Worm (Caenorhabditis elegans) whole organism, L4 larva: Measurements from ENCODE around the gene srh-250.

Source experiments
- dmd-9 ChIP-seq: fragments of 200-800 bp; sonication (Bioruptor generic); IDR thresholded peaks from 2 replicates; pipeline ENCODE4 v1.3.6; 2022; ENCODE audit warnings: missing genetic modification reagents, missing genetic modification characterization, missing compliant biosample characterization
- egl-27 ChIP-seq: sonication (generic microtip); optimal IDR thresholded peaks from 3 replicates; lab custom pipeline; 2017; ENCODE audit warnings: missing biosample characterization, missing genetic modification reagents, missing genetic modification characterization
- fkh-10 ChIP-seq: fragments of 150-350 bp; optimal IDR thresholded peaks from 2 replicates; lab custom pipeline; 2014; ENCODE audit warnings: missing biosample characterization, missing genetic modification reagents, missing genetic modification characterization
- jun-1 ChIP-seq: fragments of 150-350 bp; optimal IDR thresholded peaks from 2 replicates; lab custom pipeline; 2014; ENCODE audit warnings: missing biosample characterization, missing genetic modification reagents, missing genetic modification characterization
- lin-13 ChIP-seq: fragments of 150-350 bp; optimal IDR thresholded peaks from 2 replicates; lab custom pipeline; 2014; ENCODE audit warnings: missing biosample characterization, missing genetic modification reagents, missing genetic modification characterization
- lin-15B ChIP-seq: fragments of 150-350 bp; sonication (generic microtip); optimal IDR thresholded peaks from 3 replicates; lab custom pipeline; 2014; ENCODE audit warnings: missing biosample characterization, missing genetic modification characterization
- madf-9 ChIP-seq: fragments of 200-800 bp; sonication (Bioruptor generic); conservative IDR thresholded peaks from 2 replicates; pipeline ENCODE4 v1.3.6; 2022; ENCODE audit warnings: missing genetic modification reagents, missing genetic modification characterization, missing compliant biosample characterization
- mdl-1 ChIP-seq, 2 experiments: fragments of 150-350 bp in 1 of 2; sonication (generic microtip) in 1 of 2; optimal IDR thresholded peaks; 2 replicates each; lab custom pipeline; 2014 to 2017; ENCODE audit warnings: missing biosample characterization in 2 of 2, missing genetic modification characterization in 2 of 2
- sdz-12 ChIP-seq: fragments of 200-800 bp; sonication (Bioruptor generic); optimal IDR thresholded peaks from 2 replicates; lab custom pipeline; 2018; ENCODE audit warnings: mild to moderate bottlenecking, missing genetic modification characterization, missing compliant biosample characterization
- snpc-4 ChIP-seq: fragments of 150-350 bp; optimal IDR thresholded peaks from 2 replicates; lab custom pipeline; 2014; ENCODE audit warnings: missing biosample characterization, missing genetic modification characterization
- unc-39 ChIP-seq: sonication (generic microtip); optimal IDR thresholded peaks from 2 replicates; lab custom pipeline; 2017; ENCODE audit warnings: missing biosample characterization, missing genetic modification characterization
- unc-62 ChIP-seq, 3 experiments: fragments of 150-350 bp in 1 of 3; sonication (generic microtip); optimal IDR thresholded peaks in 2 of 3; peaks in 1 of 3; 1 replicate in 1 of 3; 2 replicates in 2 of 3; lab custom pipeline; 2014 to 2017; ENCODE audit warnings: missing biosample characterization in 3 of 3, missing genetic modification characterization in 3 of 3, missing genetic modification reagents in 3 of 3, missing genotype in 1 of 3
- ztf-11 ChIP-seq: fragments of 150-350 bp; optimal IDR thresholded peaks from 2 replicates; lab custom pipeline; 2014; ENCODE audit warnings: missing biosample characterization, missing genetic modification characterization

DNA sequence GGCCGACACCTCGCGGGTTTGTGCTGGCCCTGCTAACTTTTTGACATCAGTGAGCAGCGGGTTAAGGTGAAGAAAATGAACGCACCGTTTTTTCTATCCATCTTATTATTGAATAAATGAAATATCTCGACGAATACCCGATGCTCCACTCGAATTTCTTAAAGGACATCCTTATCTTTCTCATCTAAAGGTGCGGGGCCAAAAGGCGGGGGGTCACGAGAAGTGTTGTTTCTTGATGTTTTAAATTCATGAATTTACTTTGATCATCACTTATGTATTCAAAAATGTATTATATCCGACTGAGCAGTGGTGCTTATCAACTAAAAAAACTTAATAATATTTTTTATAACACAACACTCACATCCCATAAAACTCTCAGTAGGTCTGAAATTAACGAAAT lies 13.8 kb upstream of the srh-250 start, which contains the start of gene nhr-261:
- no peak for TF ChIP-seq lin-13
- TF ChIP-seq snpc-4 (tag; lab: Kevin White, UChicago) = no peak
- TF ChIP-seq unc-62 (GFP tag; optimal IDR thresholded peaks at IDR 0.05 in 1 of 2; lab: Kevin White, UChicago) = no peak
- TF ChIP-seq unc-62 (tag; optimal IDR thresholded peaks at IDR 0.05; lab: Kevin White, UChicago) = no peak
- no peak for TF ChIP-seq unc-39 (tag; lab: Kevin White, UChicago)
- no peak for TF ChIP-seq lin-15B (tag; lab: Kevin White, UChicago)
- TF ChIP-seq ztf-11 (tag; lab: Kevin White, UChicago) = no peak
- TF ChIP-seq sdz-12 (GFP tag; lab: Kevin White, UChicago) = no peak
- no peak for TF ChIP-seq fkh-10 (GFP tag; lab: Kevin White, UChicago)
- no peak for TF ChIP-seq egl-27 (tag; lab: Kevin White, UChicago)
- TF ChIP-seq dmd-9 (GFP tag; lab: Robert Waterston, UW) = no peak
- TF ChIP-seq jun-1 (tag; lab: Kevin White, UChicago) = no peak
- TF ChIP-seq madf-9 (GFP tag; lab: Robert Waterston, UW) = no peak
- no peak for TF ChIP-seq mdl-1 (tag; optimal IDR thresholded peaks at IDR 0.05; lab: Kevin White, UChicago)
